Fruit fly (Drosophila melanogaster) whole organism, embryonic: ENCODE measurements around the gene Sr-CIII.

ENCODE experiments used
- CG10147 ChIP-seq: fragments of 200-800 bp; sonication (Bioruptor generic); optimal IDR thresholded peaks from 2 replicates; lab custom pipeline; 2019; ENCODE audit warnings: missing biosample characterization, mild to moderate bottlenecking, missing genetic modification characterization, moderate library complexity
- CG10274 ChIP-seq: fragments of 200-800 bp; sonication (Bioruptor generic); optimal IDR thresholded peaks from 3 replicates; lab custom pipeline; 2017; ENCODE audit warnings: missing biosample characterization, mild to moderate bottlenecking, missing genetic modification characterization
- CG10321 ChIP-seq: fragments of 200-800 bp; sonication (Bioruptor generic); IDR thresholded peaks from 2 replicates; pipeline ENCODE4 v1.3.6; 2022; ENCODE audit warnings: missing biosample characterization, missing genetic modification characterization
- CG11398 ChIP-seq: fragments of 200-800 bp; sonication (Bioruptor generic); optimal IDR thresholded peaks from 2 replicates; lab custom pipeline; 2016; ENCODE audit warnings: missing biosample characterization, missing genetic modification characterization
- CG11695 ChIP-seq: fragments of 200-800 bp; sonication (Bioruptor generic); IDR thresholded peaks from 3 replicates; pipeline ENCODE4 v1.3.6; 2022; ENCODE audit warnings: missing biosample characterization, missing genetic modification characterization
- CG12769 ChIP-seq: fragments of 200-800 bp; sonication (Bioruptor generic); optimal IDR thresholded peaks from 2 replicates; lab custom pipeline; 2019; ENCODE audit warnings: missing biosample characterization, mild to moderate bottlenecking, missing genetic modification characterization, moderate library complexity
- CG13424 ChIP-seq: fragments of 200-800 bp; sonication (Bioruptor generic); optimal IDR thresholded peaks from 2 replicates; lab custom pipeline; 2019; ENCODE audit warnings: missing biosample characterization, mild to moderate bottlenecking, missing genetic modification characterization, moderate library complexity
- CG13775 ChIP-seq: fragments of 200-800 bp; sonication (Bioruptor generic); optimal IDR thresholded peaks from 3 replicates; lab custom pipeline; 2017; ENCODE audit warnings: missing biosample characterization, mild to moderate bottlenecking, missing genetic modification characterization
- CG13894 ChIP-seq: fragments of 200-800 bp; sonication (Bioruptor generic); optimal IDR thresholded peaks from 3 replicates; lab custom pipeline; 2018; ENCODE audit warnings: missing biosample characterization, mild to moderate bottlenecking, missing genetic modification characterization, moderate library complexity
- CG15696 ChIP-seq: fragments of 200-800 bp; sonication (Bioruptor generic); optimal IDR thresholded peaks from 2 replicates; lab custom pipeline; 2019; ENCODE audit warnings: missing biosample characterization, mild to moderate bottlenecking, missing genetic modification characterization, moderate library complexity
- CG32532 ChIP-seq: fragments of 200-800 bp; sonication (Bioruptor generic); IDR thresholded peaks from 2 replicates; pipeline ENCODE4 v1.3.6; 2022; ENCODE audit warnings: missing biosample characterization, missing genetic modification characterization
- CG33557 ChIP-seq: fragments of 200-800 bp; sonication (Bioruptor generic); optimal IDR thresholded peaks from 2 replicates; lab custom pipeline; 2019; ENCODE audit warnings: missing biosample characterization, mild to moderate bottlenecking, missing genetic modification characterization, moderate library complexity
- CG4282 ChIP-seq: fragments of 200-800 bp; sonication (Bioruptor generic); optimal IDR thresholded peaks from 2 replicates; lab custom pipeline; 2016; ENCODE audit warnings: missing biosample characterization, missing genetic modification characterization
- CG5180 ChIP-seq: fragments of 200-800 bp; sonication (Bioruptor generic); optimal IDR thresholded peaks from 3 replicates; lab custom pipeline; 2017; ENCODE audit warnings: missing biosample characterization, missing genetic modification characterization, mild to moderate bottlenecking, moderate library complexity, missing genetic modification reagents
- CG9876 ChIP-seq: fragments of 200-800 bp; sonication (Bioruptor generic); optimal IDR thresholded peaks from 2 replicates; lab custom pipeline; 2016; ENCODE audit warnings: missing biosample characterization, missing genetic modification characterization
- D19B ChIP-seq: fragments of 200-800 bp; sonication (Bioruptor generic); optimal IDR thresholded peaks from 2 replicates; lab custom pipeline; 2017; ENCODE audit warnings: missing biosample characterization, mild to moderate bottlenecking, missing genetic modification characterization
- Gug ChIP-seq: fragments of 200-800 bp; sonication (Bioruptor generic); IDR thresholded peaks from 4 replicates; pipeline ENCODE4 v1.3.6; 2022; ENCODE audit warnings: missing biosample characterization, missing genetic modification characterization
- Hmr ChIP-seq: fragments of 200-800 bp; sonication (Bioruptor generic); optimal IDR thresholded peaks from 3 replicates; lab custom pipeline; 2017; ENCODE audit warnings: mild to moderate bottlenecking, missing biosample characterization, missing genetic modification reagents, missing genetic modification characterization
- Meics ChIP-seq: fragments of 200-800 bp; sonication (Bioruptor generic); optimal IDR thresholded peaks from 2 replicates; lab custom pipeline; 2017; ENCODE audit warnings: missing biosample characterization, mild to moderate bottlenecking, missing genetic modification characterization
- Nf-YB ChIP-seq: fragments of 200-800 bp; sonication (Bioruptor generic); optimal IDR thresholded peaks from 3 replicates; lab custom pipeline; 2019; ENCODE audit warnings: missing biosample characterization, mild to moderate bottlenecking, missing genetic modification characterization, moderate library complexity
- Opbp ChIP-seq: fragments of 200-800 bp; sonication (Bioruptor generic); IDR thresholded peaks from 3 replicates; pipeline ENCODE4 v1.3.6; 2022; ENCODE audit warnings: missing biosample characterization, missing genetic modification characterization; ENCODE audit not compliant: partially characterized antibody
- Sox102F ChIP-seq: fragments of 200-800 bp; sonication (Bioruptor generic); optimal IDR thresholded peaks from 2 replicates; lab custom pipeline; 2018; ENCODE audit warnings: missing biosample characterization, mild to moderate bottlenecking, missing genetic modification characterization, moderate library complexity
- YL-1 ChIP-seq: fragments of 200-800 bp; sonication (Bioruptor generic); optimal IDR thresholded peaks from 3 replicates; lab custom pipeline; 2017; ENCODE audit warnings: missing biosample characterization, mild to moderate bottlenecking, missing genetic modification characterization
- al ChIP-seq: fragments of 200-800 bp; sonication (Bioruptor generic); IDR thresholded peaks from 2 replicates; pipeline ENCODE4 v1.3.6; 2022; ENCODE audit warnings: missing biosample characterization, missing genetic modification characterization
- ato ChIP-seq: fragments of 200-800 bp; sonication (Bioruptor generic); IDR thresholded peaks from 2 replicates; pipeline ENCODE4 v1.3.6; 2022; ENCODE audit warnings: missing biosample characterization, missing genetic modification characterization; ENCODE audit not compliant: partially characterized antibody
- bcd ChIP-seq: fragments of 200-800 bp; sonication (Bioruptor generic); optimal IDR thresholded peaks from 2 replicates; lab custom pipeline; 2017; ENCODE audit warnings: missing biosample characterization, mild to moderate bottlenecking, missing genetic modification characterization
- btn ChIP-seq: fragments of 200-800 bp; sonication (Bioruptor generic); optimal IDR thresholded peaks from 2 replicates; lab custom pipeline; 2016; ENCODE audit warnings: missing biosample characterization, missing genetic modification characterization
- nerfin-1 ChIP-seq: fragments of 200-800 bp; sonication (Bioruptor generic); optimal IDR thresholded peaks from 3 replicates; lab custom pipeline; 2019; ENCODE audit warnings: missing biosample characterization, mild to moderate bottlenecking, missing genetic modification characterization, moderate library complexity
- pfk ChIP-seq: fragments of 200-800 bp; sonication (Bioruptor generic); optimal IDR thresholded peaks from 2 replicates; lab custom pipeline; 2018; ENCODE audit warnings: missing biosample characterization, mild to moderate bottlenecking, missing genetic modification characterization, moderate library complexity
- sd ChIP-seq: fragments of 200-800 bp; sonication (Bioruptor generic); optimal IDR thresholded peaks from 3 replicates; lab custom pipeline; 2018; ENCODE audit warnings: missing biosample characterization, mild to moderate bottlenecking, missing genetic modification characterization, moderate library complexity
- slbo ChIP-seq: fragments of 200-800 bp; sonication (Bioruptor generic); IDR thresholded peaks from 2 replicates; pipeline ENCODE4 v1.3.6; 2022; ENCODE audit warnings: missing biosample characterization, missing genetic modification characterization
- sob ChIP-seq: fragments of 200-800 bp; sonication (Bioruptor generic); IDR thresholded peaks from 2 replicates; pipeline ENCODE4 v1.3.6; 2022; ENCODE audit warnings: missing biosample characterization, missing genetic modification characterization

The Sr-CIII gene

DNA sequence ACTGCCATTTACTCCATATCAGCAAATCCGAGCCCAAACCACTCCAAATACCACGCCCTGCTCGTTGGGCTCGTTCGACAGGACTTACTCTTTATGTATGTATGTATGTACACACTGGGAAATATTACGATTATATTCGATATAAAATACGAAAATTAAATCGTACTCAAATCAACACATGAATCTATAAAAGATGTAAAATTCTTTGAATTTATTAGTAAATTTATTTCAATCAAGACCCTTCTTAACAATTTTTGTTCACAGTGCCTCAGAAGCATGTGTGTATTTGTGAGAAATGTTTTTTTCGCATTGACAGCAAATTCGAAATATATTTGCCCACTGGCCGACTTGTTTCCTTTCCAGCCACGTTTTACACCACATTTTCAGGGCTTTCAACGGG lies 26.2 kb downstream of the Sr-CIII start (continued):
- TF ChIP-seq CG15696 (tag; lab: Kevin White, UChicago) (no peak), Gug (no peak), CG5180 (no peak), CG13775 (GFP tag; lab: Kevin White, UChicago) (no peak), CG13424 (peak; percentile 35), sd (no peak)

DNA sequence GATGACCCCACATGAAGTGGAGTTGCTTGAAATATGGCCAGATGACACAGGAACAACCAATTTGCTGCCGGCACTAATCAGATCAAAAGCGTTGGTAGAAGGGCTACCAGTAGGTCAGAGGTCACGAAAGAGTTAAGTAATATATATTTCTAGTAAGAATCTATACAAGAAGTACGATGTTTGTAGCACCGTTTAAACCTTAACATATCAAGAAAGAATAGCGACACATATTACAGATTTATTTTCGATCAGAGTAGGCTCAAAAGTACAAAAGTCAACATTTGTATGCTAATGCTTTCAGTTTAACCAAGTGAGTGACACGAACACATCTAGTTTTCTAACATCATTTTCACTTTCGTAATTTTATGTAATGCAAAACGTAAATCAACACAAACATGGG lies 28.8 kb downstream of the Sr-CIII start, which contains the start of gene CG2955:
Gene CG2955 (plus strand): TSS at position 301 of the 400 bp plus-strand sequence.
- TF ChIP-seq CG12769 (tag; lab: Kevin White, UChicago) (no peak), YL-1 (GFP tag; lab: Kevin White, UChicago) (no peak), CG10321 (GFP tag; lab: Robert Waterston, UW) (no peak), CG10147 (GFP tag; lab: Kevin White, UChicago) (no peak), CG11695 (no peak), Sox102F (GFP tag; lab: Kevin White, UChicago) (no peak), CG11398 (GFP tag; lab: Kevin White, UChicago) (no peak), Hmr (no peak), Opbp (no peak), slbo (GFP tag; lab: Robert Waterston, UW) (no peak), D19B (GFP tag; lab: Kevin White, UChicago) (no peak)

DNA sequence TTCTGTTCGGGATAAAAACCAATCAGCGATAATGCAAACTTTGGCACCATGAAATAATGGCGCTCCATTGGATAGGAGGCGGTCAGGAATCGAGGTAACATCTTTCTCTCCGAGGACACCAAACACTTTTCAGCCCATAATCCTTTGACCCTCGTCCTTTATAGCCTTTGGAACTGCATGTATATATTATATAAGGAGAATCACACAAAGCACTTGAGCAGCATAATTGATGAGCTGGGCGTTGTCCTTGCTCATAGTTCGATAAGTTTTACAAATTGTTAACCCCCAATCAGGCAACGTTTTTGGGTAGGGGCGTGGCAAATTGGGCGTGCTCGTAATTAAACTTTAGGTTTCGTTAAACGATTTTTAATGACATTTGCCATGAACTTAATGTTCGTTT lies 45.9 kb downstream of the Sr-CIII start, which contains the start of gene Or24a:
Gene Or24a (minus strand): TSS at position 101 of the 400 bp plus-strand sequence.
- TF ChIP-seq Meics (GFP tag; lab: Kevin White, UChicago) (no peak), ato (GFP tag; lab: Robert Waterston, UW) (no peak), CG32532 (GFP tag; lab: Robert Waterston, UW) (no peak), CG9876 (GFP tag; lab: Kevin White, UChicago) (no peak), bcd (GFP tag; lab: Kevin White, UChicago) (no peak), CG10274 (GFP tag; lab: Kevin White, UChicago) (no peak), btn (no peak), sob (GFP tag; lab: Robert Waterston, UW) (no peak), pfk (GFP tag; lab: Kevin White, UChicago) (no peak), CG13894 (tag; lab: Kevin White, UChicago) (no peak), nerfin-1 (tag; lab: Kevin White, UChicago) (no peak), CG33557 (no peak), al (no peak), Nf-YB (no peak), CG4282 (GFP tag; lab: Kevin White, UChicago) (no peak)
